Worm (Caenorhabditis elegans): Measurements from ENCODE around the gene H23N18.6.
A peak's percentile ranks its signal among the peaks of the same experiment; 100 is the strongest.

H23N18.6 gene

DNA sequence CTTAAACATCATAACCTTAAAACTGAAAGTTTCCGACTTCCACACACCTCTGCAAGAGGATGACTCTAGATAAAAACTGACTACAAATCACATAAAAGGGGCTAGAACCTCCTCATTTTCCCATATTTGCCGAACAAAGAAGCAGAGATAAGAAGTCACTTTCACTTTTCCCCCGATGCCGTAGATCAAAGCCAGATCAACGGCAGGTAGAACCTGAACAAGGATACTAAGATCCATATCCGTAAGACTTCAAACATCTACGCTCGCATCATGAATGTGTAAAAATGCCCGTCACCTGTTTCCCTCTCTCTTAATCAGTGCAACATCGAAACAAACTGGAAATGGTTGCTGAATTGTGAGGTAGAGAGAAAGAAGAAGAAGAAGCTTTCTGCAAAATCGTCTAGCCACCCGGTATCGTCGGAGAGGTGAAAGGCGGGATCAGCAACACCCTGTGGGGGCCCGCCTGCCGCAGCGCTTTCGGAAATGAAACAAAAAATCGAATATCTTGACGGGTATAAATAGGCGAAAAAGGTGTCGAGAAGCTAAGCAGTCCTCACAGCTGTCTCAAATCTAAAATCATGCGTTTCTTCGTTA, 3.9 kb upstream of the H23N18.6 start, which contains the start of gene C02E7.6:
C02E7.6 (plus strand) TSS at position 544 of the 594 bp plus-strand sequence.
- TF ChIP-seq hsf-1 (GFP tag; IDR thresholded peaks at IDR 0.05) (0 out of 2 replicates have a peak, but pooled peaks have one; percentile 29), him-1 (tag; optimal IDR thresholded peaks at IDR 0.05) (no peak)

DNA sequence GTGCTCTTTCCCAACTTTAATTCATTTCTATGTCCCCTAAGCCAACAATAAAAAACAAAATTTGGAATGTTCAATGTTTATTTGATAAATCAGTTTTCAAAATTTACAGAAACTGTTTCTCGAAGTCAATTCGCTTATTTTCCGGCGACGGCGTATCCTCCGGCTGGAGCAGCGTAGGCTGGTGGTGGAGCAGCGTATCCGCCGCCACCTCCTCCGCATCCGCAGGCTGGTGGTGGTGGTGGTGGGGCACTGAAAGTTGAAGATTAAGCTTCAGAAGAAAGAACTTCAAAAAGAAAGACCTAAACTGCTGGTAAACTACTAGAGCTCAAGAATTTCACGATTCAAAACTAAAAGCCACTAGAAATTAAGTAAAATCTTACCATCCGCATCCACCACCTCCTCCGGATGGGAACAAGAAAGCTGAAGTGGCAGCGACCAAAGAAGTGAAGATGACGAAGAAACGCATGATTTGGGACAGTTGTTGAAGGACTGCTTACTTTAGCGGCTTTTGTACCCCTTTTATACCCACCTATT, 3.3 kb upstream of the H23N18.6 start, which contains the start of gene C02E7.7:
C02E7.7 (minus strand) TSS at position 484 of the 534 bp plus-strand sequence.
- TF ChIP-seq zfh-2 (GFP tag; conservative IDR thresholded peaks at IDR 0.05): peak; percentile 74
- no peak for TF ChIP-seq unc-130 (GFP tag; optimal IDR thresholded peaks at IDR 0.05)
- TF ChIP-seq egrh-3 (GFP tag; IDR thresholded peaks at IDR 0.05): peak; percentile 46; the same call in 1 of the 2 replicates
- no peak for TF ChIP-seq tlf-1 (GFP tag; optimal IDR thresholded peaks at IDR 0.05)

DNA sequence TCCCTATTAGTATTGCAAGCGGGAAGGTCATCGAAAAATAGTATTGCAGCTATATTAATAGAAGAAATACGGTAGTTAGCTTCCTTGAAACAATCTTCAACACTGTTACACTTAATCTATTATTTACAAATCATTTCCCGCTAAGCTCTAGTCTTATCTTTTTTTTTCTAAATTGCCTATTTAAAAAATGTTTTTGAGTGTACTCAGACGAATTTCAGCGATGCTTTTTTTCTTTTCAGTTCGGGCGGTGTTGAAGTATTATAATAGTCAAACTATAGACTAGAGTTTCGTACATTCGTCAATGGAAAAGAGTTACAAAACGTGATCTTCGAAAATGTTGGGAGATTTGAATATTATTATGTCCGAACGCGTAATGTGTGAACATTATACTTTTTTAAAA, 1.0 kb downstream of the H23N18.6 start:
- TF ChIP-seq snpc-4 (GFP tag; optimal IDR thresholded peaks at IDR 0.05) (no peak), snpc-4 (tag; optimal IDR thresholded peaks at IDR 0.05) (peak in 2 of 4 experiments; percentile 54 to 80), Y53F4B.3 (GFP tag; IDR thresholded peaks at IDR 0.05) (no peak)

DNA sequence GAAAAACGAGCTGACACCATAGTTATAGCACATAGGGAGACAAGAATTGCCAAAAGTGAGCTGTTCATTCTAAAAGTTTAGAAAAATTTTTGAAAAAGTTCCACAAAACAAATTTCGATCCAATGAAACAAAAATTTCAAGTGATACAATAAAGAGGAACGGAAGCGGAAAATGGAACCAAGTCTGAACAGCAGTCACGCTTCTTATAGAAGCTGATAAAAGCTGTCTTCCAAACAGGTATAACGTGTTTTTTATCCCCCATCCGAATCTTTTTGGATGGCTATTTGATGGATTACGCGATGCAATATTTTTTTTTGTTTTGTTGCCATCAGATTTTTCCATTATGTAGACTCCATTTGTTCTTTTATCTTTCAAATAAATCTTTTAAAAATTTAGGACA, 2.6 kb downstream of the H23N18.6 start, which contains the start of gene H23N18.5:
H23N18.5 (minus strand) TSS at position 69 of the 400 bp plus-strand sequence.
- TF ChIP-seq repo-1 (tag; optimal IDR thresholded peaks at IDR 0.05) (no peak), dpff-1 (tag; optimal IDR thresholded peaks at IDR 0.05) (no peak), mcd-1 (GFP tag; IDR thresholded peaks at IDR 0.05) (no peak), F57A8.1 (GFP tag; optimal IDR thresholded peaks at IDR 0.05) (no peak), tbx-9 (tag; optimal IDR thresholded peaks at IDR 0.05; ENCODE audit: borderline replicate concordance) (no peak), cebp-1 (GFP tag; IDR thresholded peaks at IDR 0.05) (no peak), cebp-1 (tag; optimal IDR thresholded peaks at IDR 0.05) (no peak), F22D6.2 (tag; optimal IDR thresholded peaks at IDR 0.05) (no peak), sea-2 (GFP tag; IDR thresholded peaks at IDR 0.05) (no peak), lin-26 (GFP tag; IDR thresholded peaks at IDR 0.05) (no peak), lin-35 (GFP tag; optimal IDR thresholded peaks at IDR 0.05) (no peak), Y67H2A.10 (GFP tag; conservative IDR thresholded peaks at IDR 0.05) (no peak), bed-1 (GFP tag; IDR thresholded peaks at IDR 0.05) (no peak), mxl-1 (tag; optimal IDR thresholded peaks at IDR 0.05) (no peak), pbrm-1 (GFP tag; IDR thresholded peaks at IDR 0.05) (no peak), Y53F4B.3 (GFP tag; IDR thresholded peaks at IDR 0.05) (no peak), dpl-1 (GFP tag; optimal IDR thresholded peaks at IDR 0.05) (no peak), madf-3 (GFP tag; IDR thresholded peaks at IDR 0.05) (no peak), C17E4.6 (GFP tag; IDR thresholded peaks at IDR 0.05) (no peak), ceh-91 (GFP tag; IDR thresholded peaks at IDR 0.05) (no peak)

DNA sequence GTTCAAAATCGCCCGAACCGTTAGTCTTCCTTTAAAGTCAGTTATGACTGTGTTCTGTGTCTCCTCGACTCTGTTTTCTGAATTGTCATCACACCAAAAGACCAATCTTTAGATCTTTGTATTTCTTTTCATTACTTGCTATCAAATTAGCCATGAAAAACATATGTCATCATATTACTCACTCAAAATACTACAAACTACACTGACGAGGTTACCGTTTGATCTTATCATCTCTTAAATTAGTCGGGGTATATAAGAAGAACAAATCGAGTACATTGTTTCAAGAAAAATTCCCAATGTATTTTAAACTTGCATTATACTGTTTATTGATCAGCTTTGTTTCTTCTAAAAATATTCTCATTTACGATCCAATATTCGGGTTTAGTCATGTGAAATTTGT, 6.3 kb downstream of the H23N18.6 start, which contains the start of gene ugt-13:
ugt-13 (plus strand) TSS at position 294 of the 400 bp plus-strand sequence.
- TF ChIP-seq atf-7 (tag; optimal IDR thresholded peaks at IDR 0.05) (no peak), lin-40 (tag; optimal IDR thresholded peaks at IDR 0.05) (peak; percentile 7)

DNA sequence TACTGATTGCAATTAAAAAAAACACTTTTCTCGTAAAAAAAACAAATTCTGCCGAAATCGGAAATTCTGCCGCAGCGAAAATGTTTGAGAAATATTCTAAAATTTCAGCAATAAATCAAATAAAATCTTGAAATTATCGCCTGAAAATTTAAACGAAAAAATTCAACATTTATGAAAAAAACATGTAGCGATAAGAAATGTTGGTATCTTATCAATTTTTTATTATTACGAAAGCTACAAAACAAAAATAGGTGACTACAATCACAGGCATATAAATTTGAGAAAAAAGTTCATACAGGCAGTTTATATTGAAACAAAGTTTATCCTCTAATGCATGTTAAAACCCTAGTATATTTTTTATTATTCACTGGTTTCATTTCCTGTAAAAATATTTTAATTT, 8.9 kb downstream of the H23N18.6 start, which contains the start of gene ugt-14:
ugt-14 (plus strand) TSS at position 301 of the 400 bp plus-strand sequence.
- TF ChIP-seq Y56A3A.18 (GFP tag; IDR thresholded peaks at IDR 0.05) (no peak), ZK185.1 (tag; optimal IDR thresholded peaks at IDR 0.05; ENCODE audit: poor library complexity, severe bottlenecking) (no peak), F22D6.2 (tag; optimal IDR thresholded peaks at IDR 0.05) (no peak), ztf-22 (GFP tag; optimal IDR thresholded peaks at IDR 0.05) (no peak), Y95B8A.8 (GFP tag; IDR thresholded peaks at IDR 0.05) (no peak), ztf-26 (tag; optimal IDR thresholded peaks at IDR 0.05) (no peak), ceh-91 (GFP tag; IDR thresholded peaks at IDR 0.05) (no peak), pha-4 (tag; optimal IDR thresholded peaks at IDR 0.05) (no peak), ceh-79 (tag; optimal IDR thresholded peaks at IDR 0.05) (no peak), aptf-3 (GFP tag; IDR thresholded peaks at IDR 0.05) (no peak), chd-7 (tag; optimal IDR thresholded peaks at IDR 0.05) (no peak), snpc-3.4 (tag; optimal IDR thresholded peaks at IDR 0.05) (no peak), bed-1 (GFP tag; IDR thresholded peaks at IDR 0.05) (no peak)

Data from whole organism, young adult.